Worm (Caenorhabditis elegans) whole organism, L2 larva: Measurements from ENCODE around the gene kin-18.

Experiments
- F13H6.1 ChIP-seq: sonication (generic microtip); optimal IDR thresholded peaks from 2 replicates; lab custom pipeline; 2016; ENCODE audit warnings: missing genetic modification characterization, missing compliant biosample characterization
- R02D3.7 ChIP-seq: fragments of 150-350 bp; optimal IDR thresholded peaks from 2 replicates; lab custom pipeline; 2014; ENCODE audit warnings: missing biosample characterization, missing genetic modification characterization
- ZK546.5 ChIP-seq: sonication (generic microtip); optimal IDR thresholded peaks from 2 replicates; lab custom pipeline; 2017; ENCODE audit warnings: missing biosample characterization, missing genetic modification characterization
- alr-1 ChIP-seq: fragments of 150-350 bp; optimal IDR thresholded peaks from 2 replicates; lab custom pipeline; 2014; ENCODE audit warnings: missing biosample characterization, missing genetic modification characterization
- aly-2 ChIP-seq: fragments of 150-350 bp; optimal IDR thresholded peaks from 2 replicates; lab custom pipeline; 2014; ENCODE audit warnings: missing biosample characterization, missing genetic modification characterization
- blmp-1 ChIP-seq: sonication (generic microtip); optimal IDR thresholded peaks from 2 replicates; lab custom pipeline; 2017; ENCODE audit warnings: missing genetic modification characterization, mild to moderate bottlenecking, missing compliant biosample characterization, antibody characterized with exemption, moderate library complexity; ENCODE audit not compliant: insufficient read depth
- fos-1 ChIP-seq: fragments of 150-350 bp; optimal IDR thresholded peaks from 2 replicates; lab custom pipeline; 2014; ENCODE audit warnings: missing biosample characterization, missing genetic modification characterization
- nhr-237 ChIP-seq: fragments of 150-350 bp; optimal IDR thresholded peaks from 2 replicates; lab custom pipeline; 2014; ENCODE audit warnings: missing biosample characterization, missing genetic modification characterization
- nhr-77 ChIP-seq: fragments of 150-350 bp; optimal IDR thresholded peaks from 2 replicates; lab custom pipeline; 2014; ENCODE audit warnings: missing biosample characterization, missing genetic modification characterization
- unc-62 ChIP-seq: fragments of 150-350 bp; optimal IDR thresholded peaks from 2 replicates; lab custom pipeline; 2014; ENCODE audit warnings: missing biosample characterization, missing genetic modification reagents, missing genetic modification characterization
- zag-1 ChIP-seq: fragments of 150-350 bp; optimal IDR thresholded peaks from 2 replicates; lab custom pipeline; 2014; ENCODE audit warnings: missing biosample characterization, missing genetic modification characterization
- ztf-11 ChIP-seq: sonication (generic microtip); optimal IDR thresholded peaks from 2 replicates; lab custom pipeline; 2017; ENCODE audit warnings: missing biosample characterization, missing genetic modification characterization

DNA sequence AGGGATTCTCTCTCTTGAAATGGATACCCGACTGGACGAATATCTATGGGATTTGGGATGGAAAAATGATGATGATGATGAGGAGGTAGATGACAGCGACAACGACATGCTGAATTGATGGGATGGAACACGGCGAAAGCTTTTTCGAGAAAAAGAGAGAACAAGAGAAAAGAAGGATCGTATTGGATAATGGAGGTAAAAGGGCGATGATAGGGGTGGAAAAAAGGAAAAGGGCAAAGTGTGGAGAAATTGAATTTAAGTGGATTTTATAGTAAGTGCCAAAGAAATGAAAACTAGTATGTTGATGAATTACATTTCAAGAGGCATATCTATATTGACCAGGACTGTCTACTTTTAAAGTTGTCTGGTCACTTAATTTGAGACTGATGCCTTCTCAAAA, 12.5 kb upstream of the kin-18 start:
- TF ChIP-seq unc-62 (GFP tag; lab: Kevin White, UChicago) (no peak), ZK546.5 (tag; lab: Kevin White, UChicago) (no peak), F13H6.1 (no peak), nhr-77 (tag; lab: Kevin White, UChicago) (no peak), alr-1 (tag; lab: Kevin White, UChicago) (no peak), R02D3.7 (no peak), aly-2 (no peak), fos-1 (tag; lab: Kevin White, UChicago) (no peak), blmp-1 (tag; lab: Kevin White, UChicago) (no peak), zag-1 (tag; lab: Kevin White, UChicago) (no peak), nhr-237 (no peak), ztf-11 (no peak)
